Worm (Caenorhabditis elegans) whole organism, mixed stage, embryonic: ENCODE results near the gene C01G12.3.

Experiments
- ces-1 ChIP-seq: fragments of 150-350 bp; optimal IDR thresholded peaks from 2 replicates; lab custom pipeline; 2014; ENCODE audit warnings: missing biosample characterization, missing genetic modification reagents, missing genetic modification characterization
- elt-3 ChIP-seq: fragments of 150-350 bp; optimal IDR thresholded peaks from 2 replicates; lab custom pipeline; 2014; ENCODE audit warnings: missing biosample characterization, missing genetic modification characterization
- ham-2 ChIP-seq: fragments of 200-800 bp; sonication (Bioruptor generic); optimal IDR thresholded peaks from 2 replicates; lab custom pipeline; 2018; ENCODE audit warnings: mild to moderate bottlenecking, missing genetic modification characterization, missing compliant biosample characterization
- lsy-2 ChIP-seq: fragments of 150-350 bp; optimal IDR thresholded peaks from 2 replicates; lab custom pipeline; 2014; ENCODE audit warnings: missing biosample characterization, missing genetic modification characterization
- nhr-12 ChIP-seq: fragments of 150-350 bp; optimal IDR thresholded peaks from 2 replicates; lab custom pipeline; 2014; ENCODE audit warnings: missing biosample characterization, missing genetic modification characterization
- pha-4 ChIP-seq: fragments of 150-350 bp; optimal IDR thresholded peaks from 2 replicates; lab custom pipeline; 2018; ENCODE audit warnings: missing biosample characterization, missing genetic modification reagents, missing genetic modification characterization
- sem-2 ChIP-seq: fragments of 200-800 bp; sonication (Bioruptor generic); optimal IDR thresholded peaks from 2 replicates; lab custom pipeline; 2018; ENCODE audit warnings: mild to moderate bottlenecking, missing genetic modification characterization, missing compliant biosample characterization
- unc-39 ChIP-seq: fragments of 150-350 bp; optimal IDR thresholded peaks from 2 replicates; lab custom pipeline; 2014; ENCODE audit warnings: missing biosample characterization, missing genetic modification characterization
- unc-62 ChIP-seq: fragments of 150-350 bp; optimal IDR thresholded peaks from 2 replicates; lab custom pipeline; 2014; ENCODE audit warnings: missing biosample characterization, missing genetic modification reagents, missing genetic modification characterization

DNA sequence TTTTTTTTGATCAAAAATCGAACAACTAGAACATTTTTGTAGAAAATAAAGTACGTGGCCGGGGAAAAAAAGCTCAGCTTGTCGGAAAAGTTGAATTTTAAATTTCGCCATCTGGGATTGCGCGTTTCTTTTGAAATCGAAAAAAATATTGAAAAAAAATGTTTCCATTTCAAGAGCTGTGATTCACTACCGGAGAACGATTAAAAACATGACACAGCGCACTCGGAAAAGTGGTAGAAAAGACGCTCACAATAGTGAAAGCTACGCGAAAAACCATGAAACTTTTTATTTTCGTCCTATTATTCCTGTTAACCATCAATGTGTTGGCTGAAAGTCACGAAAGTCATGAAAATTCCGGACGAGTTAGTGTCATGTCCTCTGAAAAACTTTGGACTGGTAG is 44.4 kb downstream of the C01G12.3 start, which contains the start of the genes clec-147 and C04H5.7:
- TF ChIP-seq unc-62 (GFP tag; lab: Kevin White, UChicago) = no peak
- TF ChIP-seq sem-2 (GFP tag; lab: Kevin White, UChicago) = no peak
- no peak for TF ChIP-seq nhr-12 (tag; lab: Kevin White, UChicago)
- TF ChIP-seq lsy-2 (tag; lab: Kevin White, UChicago) = no peak
- no peak for TF ChIP-seq pha-4 (tag; lab: Kevin White, UChicago)
- no peak for TF ChIP-seq ces-1 (GFP tag; lab: Kevin White, UChicago)
- TF ChIP-seq elt-3 (tag; lab: Kevin White, UChicago) = no peak
- TF ChIP-seq unc-39 (tag; lab: Kevin White, UChicago) = no peak
- TF ChIP-seq ham-2 (GFP tag; lab: Kevin White, UChicago) = no peak
